Worm (Caenorhabditis elegans): ENCODE measurements around the gene efr-3.

efr-3 gene

ce11 chrII:6333887-6334286, 12.9 kb upstream of the efr-3 start, which contains the start of gene ttc-39B:
ttc-39B (minus strand) TSS chrII:6333987.
- TF ChIP-seq ceh-18 (tag; optimal IDR thresholded peaks at IDR 0.05) (no peak), pqm-1 (tag; optimal IDR thresholded peaks at IDR 0.05) (no peak), ceh-31 (tag; optimal IDR thresholded peaks at IDR 0.05) (no peak), hlh-13 (GFP tag; optimal IDR thresholded peaks at IDR 0.05) (no peak), pros-1 (tag; optimal IDR thresholded peaks at IDR 0.05) (no peak), K02D7.2 (tag; optimal IDR thresholded peaks at IDR 0.05) (no peak), ref-2 (tag; optimal IDR thresholded peaks at IDR 0.05) (no peak), zip-5 (tag; optimal IDR thresholded peaks at IDR 0.05) (no peak), pha-2 (tag; optimal IDR thresholded peaks at IDR 0.05) (no peak), elt-4 (tag; optimal IDR thresholded peaks at IDR 0.05) (no peak), nfya-1 (tag; optimal IDR thresholded peaks at IDR 0.05) (no peak), fkh-6 (tag; optimal IDR thresholded peaks at IDR 0.05) (no peak), unc-3 (GFP tag; conservative IDR thresholded peaks at IDR 0.05) (no peak), unc-3 (tag; optimal IDR thresholded peaks at IDR 0.05) (no peak), hlh-30 (tag; optimal IDR thresholded peaks at IDR 0.05; ENCODE audit: insufficient read depth) (no peak), ztf-16 (tag; optimal IDR thresholded peaks at IDR 0.05) (no peak), sox-2 (GFP tag; IDR thresholded peaks at IDR 0.05) (no peak)

ce11 chrII:6331222-6331830, 10.4 kb upstream of the efr-3 start, which contains the start of gene set-4:
set-4 (minus strand) TSS chrII:6331341.
- TF ChIP-seq ceh-14 (tag; optimal IDR thresholded peaks at IDR 0.05) (peak; percentile 46), T23F11.4 (GFP tag; optimal IDR thresholded peaks at IDR 0.05) (no peak), pros-1 (tag; optimal IDR thresholded peaks at IDR 0.05) (peak; percentile 84), unc-86 (tag; optimal IDR thresholded peaks at IDR 0.05) (peak; percentile 67), dmd-4 (tag; optimal IDR thresholded peaks at IDR 0.05; ENCODE audit: borderline replicate concordance) (peak; percentile 7), fkh-10 (GFP tag; optimal IDR thresholded peaks at IDR 0.05) (peak; percentile 39), ceh-2 (tag; optimal IDR thresholded peaks at IDR 0.05) (peak; percentile 30), ceh-48 (tag; optimal IDR thresholded peaks at IDR 0.05) (no peak), nfya-1 (tag; optimal IDR thresholded peaks at IDR 0.05) (peak; percentile 92), ceh-24 (tag; optimal IDR thresholded peaks at IDR 0.05) (no peak), hlh-8 (tag; optimal IDR thresholded peaks at IDR 0.05) (peak; percentile 35), ttx-3 (tag; optimal IDR thresholded peaks at IDR 0.05) (peak; percentile 27), nhr-11 (tag; optimal IDR thresholded peaks at IDR 0.05) (no peak), unc-42 (tag; optimal IDR thresholded peaks at IDR 0.05) (peak; percentile 74), tbx-2 (tag; optimal IDR thresholded peaks at IDR 0.05) (peak; percentile 72), npax-4 (tag; optimal IDR thresholded peaks at IDR 0.05) (no peak), ceh-34 (tag; optimal IDR thresholded peaks at IDR 0.05) (peak; percentile 75), ztf-16 (tag; optimal IDR thresholded peaks at IDR 0.05) (peak; percentile 19), ceh-19 (GFP tag; optimal IDR thresholded peaks at IDR 0.05) (peak; percentile 42), K09A11.1 (tag; optimal IDR thresholded peaks at IDR 0.05; ENCODE audit: insufficient read depth) (no peak), C08G9.2 (tag; optimal IDR thresholded peaks at IDR 0.05) (peak; percentile 12), ets-4 (tag; optimal IDR thresholded peaks at IDR 0.05) (peak; percentile 10), rnt-1 (tag; optimal IDR thresholded peaks at IDR 0.05) (peak; percentile 77), che-1 (tag; optimal IDR thresholded peaks at IDR 0.05) (peak; percentile 24), elt-2 (tag; optimal IDR thresholded peaks at IDR 0.05) (peak; percentile 53), ceh-18 (tag; optimal IDR thresholded peaks at IDR 0.05) (peak; percentile 81), ahr-1 (tag; optimal IDR thresholded peaks at IDR 0.05) (no peak), ceh-31 (tag; optimal IDR thresholded peaks at IDR 0.05) (peak; percentile 81), hlh-30 (tag; optimal IDR thresholded peaks at IDR 0.05; ENCODE audit: insufficient read depth) (peak; percentile 85), hlh-15 (tag; optimal IDR thresholded peaks at IDR 0.05) (no peak), sdc-2 (tag; optimal IDR thresholded peaks at IDR 0.05) (peak; percentile 37), unc-55 (GFP tag; optimal IDR thresholded peaks at IDR 0.05) (peak; percentile 6), ref-2 (tag; optimal IDR thresholded peaks at IDR 0.05) (peak; percentile 80)
